Worm (Caenorhabditis elegans): ENCODE measurements around the gene T04C12.9.
"Not testable (repeated sequence)": the region's sequence is repeated elsewhere in the genome, so short reads cannot be mapped to it uniquely, and the experiment has no call there.

The T04C12.9 gene

DNA sequence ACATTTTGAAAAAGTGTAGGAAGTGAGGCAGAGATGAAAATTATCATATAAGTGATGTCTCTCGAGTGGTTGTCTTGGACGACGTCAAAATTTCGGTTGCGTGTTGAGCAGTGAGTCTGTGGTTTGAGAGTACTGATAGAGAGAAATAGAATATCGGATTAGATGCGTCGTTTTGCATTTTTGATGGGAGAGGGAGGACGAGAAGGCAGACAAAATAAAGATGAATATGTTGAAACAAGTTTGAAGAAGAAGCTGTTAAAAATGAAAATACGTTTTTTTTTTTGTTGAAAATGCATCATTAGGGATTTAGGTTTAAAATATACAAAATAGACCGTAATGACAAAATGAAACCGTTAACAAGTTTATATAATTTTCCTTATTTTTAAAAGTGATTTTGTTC lies at the start of gene T04C12.9:
Gene T04C12.9, minus strand, starts transcription at position 101 of the 400 bp plus-strand sequence.
- no peak for TF ChIP-seq ets-5 (GFP tag; IDR thresholded peaks at IDR 0.05)
- TF ChIP-seq ztf-4 (tag; optimal IDR thresholded peaks at IDR 0.05) = no peak
- TF ChIP-seq lin-13 (GFP tag; optimal IDR thresholded peaks at IDR 0.05) = no peak
- TF ChIP-seq vab-15 (tag; optimal IDR thresholded peaks at IDR 0.05) = no peak
- TF ChIP-seq egl-13 (tag; optimal IDR thresholded peaks at IDR 0.05) = no peak
- TF ChIP-seq C04F5.9 (tag; optimal IDR thresholded peaks at IDR 0.05) = no peak
- TF ChIP-seq C34B4.2 (tag; optimal IDR thresholded peaks at IDR 0.05) = no peak
- no peak for TF ChIP-seq grh-1 (GFP tag; IDR thresholded peaks at IDR 0.05)
- no peak for TF ChIP-seq sox-4 (tag; optimal IDR thresholded peaks at IDR 0.05)
- TF ChIP-seq nhr-11 (tag; optimal IDR thresholded peaks at IDR 0.05) = no peak
- TF ChIP-seq snu-23 (GFP tag; optimal IDR thresholded peaks at IDR 0.05) = no peak

DNA sequence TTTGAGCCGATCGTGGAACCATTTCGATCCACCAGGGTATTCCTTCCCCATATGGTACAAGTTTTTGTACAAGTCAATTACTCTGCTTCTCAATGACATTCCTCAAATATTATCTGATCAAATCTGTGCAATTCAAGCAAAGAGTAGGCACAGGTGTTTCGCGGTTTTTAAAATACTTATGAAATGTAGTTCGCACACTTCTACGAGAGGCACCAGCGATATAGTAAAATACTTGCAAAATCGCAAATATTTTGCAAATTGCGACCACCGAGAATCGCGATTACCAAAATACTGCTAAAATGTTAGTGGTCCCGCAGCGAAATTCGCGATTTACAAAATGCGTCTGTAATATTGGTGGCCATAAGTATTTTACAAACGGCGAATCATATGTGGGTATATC lies 46.6 kb upstream of the T04C12.9 start, which contains the start of gene Y42A5A.5:
Gene Y42A5A.5, minus strand, starts transcription at position 101 of the 400 bp plus-strand sequence.
- TF ChIP-seq rnt-1 (tag; optimal IDR thresholded peaks at IDR 0.05); dpl-1 (GFP tag; optimal IDR thresholded peaks at IDR 0.05); nhr-20 (tag; optimal IDR thresholded peaks at IDR 0.05): not testable (repeated sequence)

DNA sequence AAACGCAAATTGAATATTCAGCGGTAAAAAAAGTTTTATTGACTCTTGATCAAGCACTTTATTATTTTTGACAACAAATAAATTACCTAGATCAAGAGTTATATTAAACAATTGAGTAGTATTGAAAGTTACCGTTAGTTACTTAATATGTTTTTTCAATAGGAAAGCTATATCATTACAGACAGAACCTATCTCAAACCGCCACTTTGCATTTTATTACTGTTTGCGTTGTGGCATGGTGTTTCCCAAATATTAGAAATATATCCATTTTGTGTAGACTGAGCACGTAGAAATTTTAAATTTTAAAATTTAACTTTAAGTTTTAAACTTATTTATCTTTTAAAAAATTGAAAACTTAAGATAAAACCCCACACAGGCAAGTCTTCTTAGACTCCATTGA lies 41.4 kb upstream of the T04C12.9 start:
- TF ChIP-seq hlh-4 (tag; optimal IDR thresholded peaks at IDR 0.05) (no peak), ama-1 (optimal IDR thresholded peaks at IDR 0.05) (no peak), sup-37 (GFP tag; optimal IDR thresholded peaks at IDR 0.05) (no peak), ztf-11 (tag; optimal IDR thresholded peaks at IDR 0.05) (no peak), sox-4 (tag; optimal IDR thresholded peaks at IDR 0.05) (no peak), lin-13 (GFP tag; optimal IDR thresholded peaks at IDR 0.05) (no peak), irx-1 (tag; optimal IDR thresholded peaks at IDR 0.05) (no peak), lsy-2 (tag; optimal IDR thresholded peaks at IDR 0.05) (no peak), lin-14 (GFP tag; optimal IDR thresholded peaks at IDR 0.05) (no peak), nhr-77 (tag; optimal IDR thresholded peaks at IDR 0.05) (no peak), fos-1 (tag; optimal IDR thresholded peaks at IDR 0.05) (no peak), mdl-1 (tag; optimal IDR thresholded peaks at IDR 0.05) (no peak), nhr-28 (tag; optimal IDR thresholded peaks at IDR 0.05) (no peak), rnt-1 (tag; optimal IDR thresholded peaks at IDR 0.05) (no peak), snu-23 (GFP tag; optimal IDR thresholded peaks at IDR 0.05) (no peak), nhr-19 (GFP tag; conservative IDR thresholded peaks at IDR 0.05) (no peak), ceh-82 (tag; optimal IDR thresholded peaks at IDR 0.05) (no peak), nhr-90 (tag; optimal IDR thresholded peaks at IDR 0.05; ENCODE audit: poor library complexity) (no peak)

DNA sequence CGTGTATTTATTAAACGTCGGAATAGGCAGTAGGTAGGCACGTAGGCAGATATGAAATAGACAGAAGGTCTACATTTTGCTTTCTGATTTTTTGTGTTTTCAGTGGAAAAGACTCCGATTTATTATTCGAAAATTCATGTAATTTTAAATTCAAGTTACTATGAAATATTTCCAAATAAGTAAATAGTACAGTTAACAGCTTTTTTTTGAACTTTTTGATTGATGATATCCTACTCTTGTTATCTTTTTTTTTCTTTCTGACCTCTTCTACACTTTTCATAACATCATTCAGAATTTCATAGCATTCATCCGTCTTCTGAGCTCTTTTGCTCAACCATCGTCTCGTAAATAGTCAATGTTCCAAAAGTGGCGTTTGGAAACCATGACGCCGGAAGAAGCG lies 35.6 kb upstream of the T04C12.9 start, which contains the start of gene cdkl-1:
Gene cdkl-1, plus strand, starts transcription at position 301 of the 400 bp plus-strand sequence.
- no peak for TF ChIP-seq C34B4.2 (tag; optimal IDR thresholded peaks at IDR 0.05)

DNA sequence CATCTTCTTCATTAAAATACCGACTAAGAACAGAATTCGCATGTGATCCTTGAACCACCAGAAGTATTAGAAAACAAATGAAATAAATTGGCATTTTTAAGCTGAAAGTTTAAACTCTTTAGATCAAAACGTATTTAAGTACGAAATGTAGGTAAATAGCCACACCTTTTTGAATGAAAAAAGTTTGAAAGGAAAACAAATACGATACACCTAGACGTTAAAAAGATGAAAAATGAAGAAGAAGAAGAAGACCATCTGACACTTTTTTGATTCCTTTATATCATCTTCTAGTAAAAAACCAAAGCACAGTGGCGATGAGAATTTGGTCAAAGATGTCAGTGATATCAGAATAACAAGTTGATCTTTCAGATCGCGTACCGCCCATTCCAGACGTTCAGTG lies 32.9 kb upstream of the T04C12.9 start, which contains the start of gene Y42A5A.3:
Gene Y42A5A.3, minus strand, starts transcription at position 101 of the 400 bp plus-strand sequence.
- TF ChIP-seq nhr-76 (tag; optimal IDR thresholded peaks at IDR 0.05) (no peak), efl-1 (optimal IDR thresholded peaks at IDR 0.05) (no peak), efl-1 (GFP tag; optimal IDR thresholded peaks at IDR 0.05 in 1 of 2) (no peak), elt-3 (tag; optimal IDR thresholded peaks at IDR 0.05) (peak in 1 of 6 experiments; percentile 21), blmp-1 (tag; optimal IDR thresholded peaks at IDR 0.05) (peak; percentile 5), nhr-19 (GFP tag; conservative IDR thresholded peaks at IDR 0.05) (no peak), unc-130 (tag; optimal IDR thresholded peaks at IDR 0.05) (no peak)

DNA sequence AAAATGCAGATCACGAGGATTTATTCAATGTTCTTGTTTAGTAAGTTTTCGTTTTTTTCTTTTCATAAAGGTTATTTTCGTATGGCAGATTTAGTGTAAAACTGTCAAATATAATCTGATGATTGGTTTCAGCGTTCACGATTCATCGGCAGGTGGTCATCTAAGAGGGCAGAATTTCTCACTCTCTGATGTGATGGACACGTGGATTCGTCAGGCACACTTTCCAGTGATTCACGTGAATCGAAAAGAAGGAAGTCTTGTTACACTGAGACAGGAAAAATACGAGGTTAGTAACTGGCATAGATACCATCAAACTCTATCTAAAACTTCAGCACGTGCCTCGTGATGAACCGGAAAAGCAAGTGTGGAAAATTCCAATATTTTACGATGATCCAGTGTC lies 31.7 kb upstream of the T04C12.9 start:
- TF ChIP-seq nhr-71 (tag; optimal IDR thresholded peaks at IDR 0.05) (peak; percentile 3), nhr-20 (tag; optimal IDR thresholded peaks at IDR 0.05) (peak; percentile 26), efl-1 (optimal IDR thresholded peaks at IDR 0.05) (no peak), efl-1 (GFP tag; optimal IDR thresholded peaks at IDR 0.05 in 1 of 2) (peak in 1 of 2 experiments; percentile 39), zag-1 (tag; optimal IDR thresholded peaks at IDR 0.05) (no peak), lin-14 (GFP tag; optimal IDR thresholded peaks at IDR 0.05) (peak; percentile 57), mdl-1 (tag; optimal IDR thresholded peaks at IDR 0.05) (peak in 1 of 2 experiments; percentile 22), nhr-85 (tag) (peak; percentile 81), lin-35 (GFP tag; optimal IDR thresholded peaks at IDR 0.05) (peak in 1 of 2 experiments; percentile 29), elt-3 (tag; optimal IDR thresholded peaks at IDR 0.05) (peak in 1 of 6 experiments; percentile 28), blmp-1 (tag; optimal IDR thresholded peaks at IDR 0.05) (peak; percentile 19), tbx-2 (tag; optimal IDR thresholded peaks at IDR 0.05) (peak; percentile 24), lin-15B (tag; optimal IDR thresholded peaks at IDR 0.05) (no peak), unc-62 (GFP tag; optimal IDR thresholded peaks at IDR 0.05) (no peak)

Data from whole organism, L1 larva.